Fruit fly (Drosophila melanogaster): Measurements from ENCODE around the gene CecC.
A peak's percentile ranks its signal among the peaks of the same experiment; 100 is the strongest.

CecC gene

dm6 chr3R:30235253-30235652 is 19.0 kb downstream of the CecC start (continued):
- TF ChIP-seq crol (GFP tag; IDR thresholded peaks at IDR 0.05) (no peak), cad (GFP tag; optimal IDR thresholded peaks at IDR 0.05) (no peak), CG30431 (GFP tag; optimal IDR thresholded peaks at IDR 0.05) (no peak), CG2199 (GFP tag; IDR thresholded peaks at IDR 0.05) (no peak), CG6654 (GFP tag; optimal IDR thresholded peaks at IDR 0.05) (no peak), CG8089 (GFP tag; optimal IDR thresholded peaks at IDR 0.05) (no peak), nerfin-1 (tag; optimal IDR thresholded peaks at IDR 0.05) (no peak), CG9437 (GFP tag; optimal IDR thresholded peaks at IDR 0.05) (peak; percentile 2), yki (optimal IDR thresholded peaks at IDR 0.05) (no peak), lbe (GFP tag; optimal IDR thresholded peaks at IDR 0.05) (no peak), jing (GFP tag; optimal IDR thresholded peaks at IDR 0.05) (no peak), CG13296 (GFP tag; optimal IDR thresholded peaks at IDR 0.05) (no peak), jigr1 (GFP tag; IDR thresholded peaks at IDR 0.05) (no peak), Max (GFP tag; optimal IDR thresholded peaks at IDR 0.05) (no peak), bcd (GFP tag; optimal IDR thresholded peaks at IDR 0.05) (peak; percentile 18), CG33213 (GFP tag; optimal IDR thresholded peaks at IDR 0.05) (no peak), sens-2 (GFP tag; IDR thresholded peaks at IDR 0.05) (no peak; the same call in 1 of the 2 replicates), CG16815 (GFP tag; optimal IDR thresholded peaks at IDR 0.05) (no peak), emc (GFP tag; optimal IDR thresholded peaks at IDR 0.05) (no peak), YL-1 (GFP tag; optimal IDR thresholded peaks at IDR 0.05) (no peak), CTCF (GFP tag; optimal IDR thresholded peaks at IDR 0.05) (no peak), Dfd (GFP tag; optimal IDR thresholded peaks at IDR 0.05) (no peak), CG2120 (GFP tag; optimal IDR thresholded peaks at IDR 0.05) (peak; percentile 37), cato (GFP tag; optimal IDR thresholded peaks at IDR 0.05; ENCODE audit: borderline replicate concordance) (no peak), sens (GFP tag) (peak; percentile 84), CG13123 (GFP tag; optimal IDR thresholded peaks at IDR 0.05) (no peak), otp (GFP tag; IDR thresholded peaks at IDR 0.05) (0 out of 3 replicates have a peak, but pooled peaks have one; percentile 7), lmd (GFP tag; IDR thresholded peaks at IDR 0.05) (no peak), Gug (GFP tag; IDR thresholded peaks at IDR 0.05) (no peak), CG14667 (GFP tag; IDR thresholded peaks at IDR 0.05) (no peak), Xbp1 (GFP tag; optimal IDR thresholded peaks at IDR 0.05) (peak; percentile 21), CG31441 (GFP tag; IDR thresholded peaks at IDR 0.05) (no peak), pan (optimal IDR thresholded peaks at IDR 0.05) (no peak), pan (GFP tag; optimal IDR thresholded peaks at IDR 0.05 in 1 of 2, IDR thresholded peaks at IDR 0.05 in 1 of 2) (no peak), CG10979 (tag; optimal IDR thresholded peaks at IDR 0.05) (peak; percentile 54), CG1603 (tag; optimal IDR thresholded peaks at IDR 0.05) (peak; percentile 39), HLHmδ (GFP tag; optimal IDR thresholded peaks at IDR 0.05) (no peak), al (GFP tag; IDR thresholded peaks at IDR 0.05) (no peak), CG2202 (tag; optimal IDR thresholded peaks at IDR 0.05) (no peak), Opbp (GFP tag; IDR thresholded peaks at IDR 0.05; ENCODE audit: partially characterized antibody) (no peak), unpg (GFP tag; optimal IDR thresholded peaks at IDR 0.05) (peak; percentile 49), CG18011 (GFP tag; optimal IDR thresholded peaks at IDR 0.05) (no peak), pum (GFP tag; optimal IDR thresholded peaks at IDR 0.05) (no peak), pnt (GFP tag; optimal IDR thresholded peaks at IDR 0.05) (no peak), sima (GFP tag; optimal IDR thresholded peaks at IDR 0.05) (no peak), Abd-B (GFP tag; optimal IDR thresholded peaks at IDR 0.05) (no peak), Sox100B (GFP tag; optimal IDR thresholded peaks at IDR 0.05) (peak; percentile 8), NfI (GFP tag; optimal IDR thresholded peaks at IDR 0.05) (no peak), E2f2 (GFP tag; IDR thresholded peaks at IDR 0.05) (peak; percentile 29; the same call in 1 of the 2 replicates), salm (tag; optimal IDR thresholded peaks at IDR 0.05) (no peak), CG12744 (GFP tag; optimal IDR thresholded peaks at IDR 0.05) (no peak), Nf-YA (GFP tag; IDR thresholded peaks at IDR 0.05) (no peak), CG16779 (GFP tag; IDR thresholded peaks at IDR 0.05) (no peak), D19B (GFP tag; optimal IDR thresholded peaks at IDR 0.05) (no peak)

Measured in whole organism, embryonic.